Fruit fly (Drosophila melanogaster): ENCODE results near the gene CG1273.

The CG1273 gene

DNA sequence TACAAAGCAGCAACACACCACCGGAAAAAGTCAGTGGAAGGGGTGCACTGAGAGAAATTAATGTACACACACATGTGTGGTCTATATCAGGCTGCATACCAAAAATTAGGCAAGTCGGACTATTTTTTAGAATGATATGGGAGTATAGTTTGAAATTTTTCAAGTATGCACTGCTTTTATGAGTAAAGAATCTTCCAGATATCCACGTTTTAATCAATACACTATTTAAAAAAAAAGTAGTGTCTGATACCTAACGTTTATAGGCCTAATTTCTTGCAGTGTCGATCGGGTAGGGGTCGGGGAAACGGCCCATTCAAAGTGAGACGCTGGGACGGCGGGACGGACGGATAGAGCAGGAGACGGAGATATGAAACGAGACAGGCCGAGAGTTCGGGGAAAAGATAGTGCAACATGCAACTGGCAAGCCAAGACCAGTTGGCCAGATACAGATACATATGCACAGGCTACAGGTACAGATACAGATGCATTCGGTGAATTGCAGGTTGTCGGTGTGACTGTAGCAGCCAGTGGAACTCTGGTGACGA is 33.1 kb upstream of the CG1273 start:
- TF ChIP-seq GATAd (GFP tag; optimal IDR thresholded peaks at IDR 0.05): no peak
- peak; percentile 43 for TF ChIP-seq Sp1 (GFP tag; optimal IDR thresholded peaks at IDR 0.05)
- TF ChIP-seq Vsx2 (GFP tag; optimal IDR thresholded peaks at IDR 0.05; ENCODE audit: partially characterized antibody): no peak
- peak; percentile 69 for TF ChIP-seq ey (GFP tag; optimal IDR thresholded peaks at IDR 0.05)
- peak; percentile 40 for TF ChIP-seq HLH106 (tag; optimal IDR thresholded peaks at IDR 0.05)
- TF ChIP-seq Hr83 (GFP tag; optimal IDR thresholded peaks at IDR 0.05; ENCODE audit: poor library complexity, severe bottlenecking): no peak
- TF ChIP-seq Myc (optimal IDR thresholded peaks at IDR 0.05): no peak
- peak; percentile 86 for TF ChIP-seq sv (GFP tag; optimal IDR thresholded peaks at IDR 0.05)
- no peak for TF ChIP-seq CrebA (GFP tag; optimal IDR thresholded peaks at IDR 0.05; ENCODE audit: borderline replicate concordance)
- peak in 1 of 2 experiments; percentile 60 for TF ChIP-seq foxo (GFP tag; optimal IDR thresholded peaks at IDR 0.05)
- no peak for TF ChIP-seq Dif (GFP tag; optimal IDR thresholded peaks at IDR 0.05; ENCODE audit: partially characterized antibody)
- peak; percentile 71 for TF ChIP-seq fru (GFP tag; optimal IDR thresholded peaks at IDR 0.05)
- peak; percentile 76 for TF ChIP-seq h (GFP tag; optimal IDR thresholded peaks at IDR 0.05)
- no peak for TF ChIP-seq dl (GFP tag; optimal IDR thresholded peaks at IDR 0.05; ENCODE audit: insufficient read depth in 1 of 2, partially characterized antibody in 2 of 2)
- no peak for TF ChIP-seq jim (GFP tag; optimal IDR thresholded peaks at IDR 0.05)
- no peak for TF ChIP-seq dmrt93B (GFP tag; optimal IDR thresholded peaks at IDR 0.05)
- TF ChIP-seq dsf (GFP tag; optimal IDR thresholded peaks at IDR 0.05; ENCODE audit: borderline replicate concordance): no peak
- no peak for TF ChIP-seq lola (GFP tag; optimal IDR thresholded peaks at IDR 0.05)
- TF ChIP-seq OdsH (GFP tag; optimal IDR thresholded peaks at IDR 0.05): peak; percentile 41
- peak; percentile 62 for TF ChIP-seq br (GFP tag; optimal IDR thresholded peaks at IDR 0.05)
- no peak for TF ChIP-seq Mio (GFP tag; optimal IDR thresholded peaks at IDR 0.05)
- TF ChIP-seq brk (GFP tag; optimal IDR thresholded peaks at IDR 0.05): no peak
- TF ChIP-seq tai (GFP tag; optimal IDR thresholded peaks at IDR 0.05): no peak
- peak; percentile 45 for TF ChIP-seq psq (GFP tag; optimal IDR thresholded peaks at IDR 0.05)
- TF ChIP-seq Abd-B (GFP tag; optimal IDR thresholded peaks at IDR 0.05): no peak
- no peak for TF ChIP-seq sage (GFP tag; optimal IDR thresholded peaks at IDR 0.05)
- TF ChIP-seq woc (GFP tag; optimal IDR thresholded peaks at IDR 0.05): peak; percentile 10
- no peak for TF ChIP-seq pan (optimal IDR thresholded peaks at IDR 0.05)
- TF ChIP-seq Dfd (GFP tag; optimal IDR thresholded peaks at IDR 0.05): no peak
- TF ChIP-seq rgr (GFP tag; optimal IDR thresholded peaks at IDR 0.05): peak; percentile 58
- TF ChIP-seq Hnf4 (GFP tag; optimal IDR thresholded peaks at IDR 0.05): peak; percentile 49
- peak; percentile 8 for TF ChIP-seq CG32264 (GFP tag; optimal IDR thresholded peaks at IDR 0.05)

DNA sequence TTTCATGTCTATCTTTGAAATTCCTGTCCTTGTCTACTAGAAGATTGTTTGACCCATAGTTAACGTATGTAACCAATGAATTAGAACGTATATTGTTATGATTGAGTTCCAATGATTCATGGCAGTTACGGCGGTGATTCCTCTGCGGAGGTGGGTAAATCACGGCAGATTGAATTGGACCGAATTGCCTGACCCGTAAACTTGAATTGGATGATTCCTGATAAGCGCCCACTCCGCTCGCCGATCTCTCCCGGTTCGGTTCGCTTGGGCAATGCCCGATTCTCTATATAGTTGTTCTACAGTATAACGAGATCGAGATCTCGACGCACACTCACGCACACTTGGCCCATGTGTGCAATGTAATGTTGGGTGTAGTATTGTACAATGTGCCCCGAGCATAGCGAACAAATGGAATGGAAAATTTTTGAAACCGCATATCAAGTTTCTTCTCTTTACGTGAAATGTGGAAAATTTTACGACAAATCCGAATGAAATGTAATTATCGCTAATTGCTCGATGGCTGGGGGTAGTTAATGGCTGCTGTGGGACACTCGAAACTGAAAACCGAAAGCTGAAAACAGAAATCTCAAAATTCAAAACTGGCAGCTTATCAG is 32.0 kb upstream of the CG1273 start:
- TF ChIP-seq Rel (GFP tag; optimal IDR thresholded peaks at IDR 0.05) (no peak), Rel (tag; optimal IDR thresholded peaks at IDR 0.05) (peak; percentile 68), Dfd (GFP tag; optimal IDR thresholded peaks at IDR 0.05) (no peak)

DNA sequence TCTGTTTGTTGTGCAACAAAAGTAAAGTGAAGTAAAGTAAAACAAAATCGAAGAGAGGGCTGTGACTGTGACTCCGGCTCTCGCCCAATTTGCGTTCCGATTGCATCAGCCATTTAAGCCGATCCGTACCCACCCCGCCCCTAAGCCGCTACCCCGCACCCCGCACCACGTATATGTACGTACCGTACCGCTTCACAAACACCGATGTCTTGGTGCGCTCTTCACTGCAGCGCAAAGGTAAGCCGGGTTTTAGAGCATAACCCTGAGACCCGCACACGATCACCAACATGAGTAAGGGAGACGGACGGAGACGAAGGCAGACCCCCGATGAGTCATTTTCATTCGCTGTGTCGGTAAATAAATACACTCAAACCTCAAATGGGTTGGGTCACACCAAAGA is 31.3 kb upstream of the CG1273 start:
- TF ChIP-seq Jra (GFP tag; optimal IDR thresholded peaks at IDR 0.05) (peak; percentile 14), Hr78 (GFP tag; optimal IDR thresholded peaks at IDR 0.05) (no peak)

DNA sequence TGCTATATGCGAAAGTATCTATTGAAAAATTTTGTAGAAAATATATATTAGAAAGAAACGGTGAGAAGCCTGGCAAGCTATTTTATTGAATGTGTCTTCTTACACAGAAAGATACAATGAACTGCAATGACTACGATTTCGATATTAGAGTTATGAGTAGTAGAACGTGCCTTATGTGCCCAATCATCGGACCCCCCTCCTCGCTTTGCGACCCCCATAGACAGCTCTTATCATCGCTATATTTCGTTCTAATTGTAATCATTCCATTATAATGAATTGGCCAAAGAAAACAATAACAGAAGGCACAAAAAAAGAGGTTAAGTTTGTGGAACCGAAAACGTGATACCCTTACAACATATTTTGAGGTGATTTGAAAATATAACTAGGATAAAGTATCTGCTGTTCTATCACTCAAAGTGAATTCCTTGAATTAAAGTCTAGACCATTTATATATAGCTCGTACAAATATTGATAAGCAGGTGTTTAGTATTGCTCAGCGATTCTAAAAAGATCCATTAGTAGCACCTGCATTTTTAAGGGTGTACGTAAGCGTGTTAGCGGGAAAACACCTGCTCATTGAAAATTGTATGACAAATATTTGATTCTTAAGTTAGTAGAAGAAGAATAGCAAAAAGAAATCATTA is 30.7 kb upstream of the CG1273 start:
- no peak for TF ChIP-seq Sp1 (GFP tag; optimal IDR thresholded peaks at IDR 0.05)
- TF ChIP-seq lola (GFP tag; optimal IDR thresholded peaks at IDR 0.05): no peak
- TF ChIP-seq h (GFP tag; optimal IDR thresholded peaks at IDR 0.05): peak; percentile 43
- TF ChIP-seq CG32264 (GFP tag; optimal IDR thresholded peaks at IDR 0.05): no peak
- TF ChIP-seq CrebA (GFP tag; optimal IDR thresholded peaks at IDR 0.05; ENCODE audit: borderline replicate concordance): no peak
- no peak for TF ChIP-seq jim (GFP tag; optimal IDR thresholded peaks at IDR 0.05)
- no peak for TF ChIP-seq pan (optimal IDR thresholded peaks at IDR 0.05)
- TF ChIP-seq ey (GFP tag; optimal IDR thresholded peaks at IDR 0.05): peak; percentile 15
- no peak for TF ChIP-seq tai (GFP tag; optimal IDR thresholded peaks at IDR 0.05)
- no peak for TF ChIP-seq Dfd (GFP tag; optimal IDR thresholded peaks at IDR 0.05)
- TF ChIP-seq dl (GFP tag; optimal IDR thresholded peaks at IDR 0.05; ENCODE audit: insufficient read depth in 1 of 2, partially characterized antibody in 2 of 2): no peak
- TF ChIP-seq OdsH (GFP tag; optimal IDR thresholded peaks at IDR 0.05): no peak
- TF ChIP-seq sv (GFP tag; optimal IDR thresholded peaks at IDR 0.05): no peak
- TF ChIP-seq N (GFP tag; optimal IDR thresholded peaks at IDR 0.05): no peak
- no peak for TF ChIP-seq Hr78 (GFP tag; optimal IDR thresholded peaks at IDR 0.05)
- TF ChIP-seq Mio (GFP tag; optimal IDR thresholded peaks at IDR 0.05): no peak
- no peak for TF ChIP-seq dsf (GFP tag; optimal IDR thresholded peaks at IDR 0.05; ENCODE audit: borderline replicate concordance)
- TF ChIP-seq fru (GFP tag; optimal IDR thresholded peaks at IDR 0.05): peak; percentile 23
- TF ChIP-seq HLH106 (tag; optimal IDR thresholded peaks at IDR 0.05): no peak
